Worm (Caenorhabditis elegans) whole organism, L4 larva: ENCODE measurements around the gene C08B6.10.

Experiments
- ama-1 ChIP-seq: fragments of 150-350 bp; optimal IDR thresholded peaks from 2 replicates; lab custom pipeline; 2014; ENCODE audit warnings: inconsistent platforms, mixed read lengths
- nhr-10 ChIP-seq: fragments of 150-350 bp; optimal IDR thresholded peaks from 2 replicates; lab custom pipeline; 2014; ENCODE audit warnings: missing biosample characterization, missing genetic modification characterization
- nhr-77 ChIP-seq: fragments of 150-350 bp; optimal IDR thresholded peaks from 2 replicates; lab custom pipeline; 2014; ENCODE audit warnings: missing biosample characterization, missing genetic modification characterization

ce11 chrV:10105412-10105811 lies 19.9 kb upstream of the C08B6.10 start, which contains the start of gene C08B6.2:
- TF ChIP-seq nhr-10 (tag; lab: Kevin White, UChicago): no peak
- TF ChIP-seq nhr-77 (tag; lab: Kevin White, UChicago): no peak
- TF ChIP-seq ama-1 (lab: Kevin White, UChicago): no peak
